Worm (Caenorhabditis elegans) whole organism, L3 larva: ENCODE measurements around the gene kel-1.
"Not testable (repeated sequence)": the region's sequence is repeated elsewhere in the genome, so short reads cannot be mapped to it uniquely, and the experiment has no call there.

Experiments used
- ZK546.5 ChIP-seq: sonication (generic microtip); optimal IDR thresholded peaks from 2 replicates; lab custom pipeline; 2017; ENCODE audit warnings: missing biosample characterization, missing genetic modification characterization
- ceh-16 ChIP-seq: sonication (generic microtip); optimal IDR thresholded peaks from 2 replicates; lab custom pipeline; 2017; ENCODE audit warnings: missing biosample characterization, missing genetic modification characterization
- ceh-9 ChIP-seq: sonication (generic microtip); optimal IDR thresholded peaks from 2 replicates; lab custom pipeline; 2018; ENCODE audit warnings: missing biosample characterization, missing genetic modification characterization
- egl-27 ChIP-seq: sonication (generic microtip); optimal IDR thresholded peaks from 4 replicates; lab custom pipeline; 2017; ENCODE audit warnings: missing biosample characterization, missing genetic modification reagents, missing genetic modification characterization
- elt-2 ChIP-seq: sonication (generic microtip); optimal IDR thresholded peaks from 2 replicates; lab custom pipeline; 2016; ENCODE audit warnings: missing genetic modification reagents, mild to moderate bottlenecking, missing genetic modification characterization, missing compliant biosample characterization
- nhr-237 ChIP-seq: fragments of 150-350 bp; optimal IDR thresholded peaks from 2 replicates; lab custom pipeline; 2014; ENCODE audit warnings: missing biosample characterization, missing genetic modification characterization
- nhr-28 ChIP-seq: fragments of 150-350 bp; optimal IDR thresholded peaks from 2 replicates; lab custom pipeline; 2014; ENCODE audit warnings: missing biosample characterization, missing genetic modification characterization
- nhr-77 ChIP-seq: fragments of 150-350 bp; optimal IDR thresholded peaks from 2 replicates; lab custom pipeline; 2014; ENCODE audit warnings: missing biosample characterization, missing genetic modification characterization
- pqm-1 ChIP-seq: fragments of 150-350 bp; optimal IDR thresholded peaks from 2 replicates; lab custom pipeline; 2017; ENCODE audit warnings: missing biosample characterization, missing genetic modification characterization, inconsistent platforms
- tbx-2 ChIP-seq: sonication (generic microtip); optimal IDR thresholded peaks from 2 replicates; lab custom pipeline; 2016; ENCODE audit warnings: mild to moderate bottlenecking, missing genetic modification characterization, missing compliant biosample characterization
- ztf-4 ChIP-seq: fragments of 150-350 bp; optimal IDR thresholded peaks from 2 replicates; lab custom pipeline; 2014; ENCODE audit warnings: missing biosample characterization, missing genetic modification characterization

DNA sequence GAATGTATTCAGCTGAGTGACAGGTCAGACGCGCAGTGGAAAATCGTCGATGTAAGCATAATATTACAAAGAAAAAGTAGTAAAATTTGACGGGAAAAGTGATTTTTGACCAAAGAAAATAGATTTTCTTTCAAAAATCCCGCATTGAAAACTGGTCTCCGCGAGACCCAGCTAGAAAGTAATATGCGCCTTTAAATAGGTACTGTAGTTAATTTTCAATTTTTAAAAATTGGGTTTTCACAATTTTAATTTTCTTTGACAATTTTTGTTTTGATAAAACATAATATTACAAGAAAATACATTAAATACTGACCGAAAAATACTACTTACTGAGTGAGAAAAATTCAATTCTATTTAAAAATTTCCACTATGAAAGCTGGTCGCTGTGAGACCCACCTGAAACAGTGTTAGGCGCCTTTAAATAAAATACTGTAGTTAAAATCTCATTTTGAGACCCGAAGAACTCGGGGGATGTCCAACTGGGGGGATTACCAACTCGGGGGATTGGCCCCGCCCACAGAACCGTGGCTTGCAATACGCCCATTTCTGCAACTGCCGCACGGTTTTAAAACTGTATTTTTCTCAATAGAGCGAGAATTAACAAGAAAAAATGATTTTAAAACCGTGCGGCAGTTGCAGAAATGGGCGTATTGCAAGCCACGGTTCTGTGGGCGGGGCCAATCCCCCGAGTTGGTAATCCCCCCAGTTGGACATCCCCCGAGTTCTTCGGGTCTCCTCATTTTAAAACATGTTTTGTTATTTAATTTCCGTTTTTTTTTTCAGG, 6.6 kb downstream of the kel-1 start, which contains the start of gene tars-1:
- not testable (repeated sequence) for TF ChIP-seq ceh-9 (tag; lab: Kevin White, UChicago); egl-27 (tag; lab: Kevin White, UChicago); ZK546.5 (tag; lab: Kevin White, UChicago); elt-2; nhr-77 (tag; lab: Kevin White, UChicago); nhr-237 (tag; lab: Kevin White, UChicago); ztf-4 (tag; lab: Kevin White, UChicago); ceh-16 (tag; lab: Kevin White, UChicago); pqm-1 (tag; lab: Kevin White, UChicago); nhr-28 (tag; lab: Kevin White, UChicago); tbx-2 (tag; lab: Kevin White, UChicago)
